Fruit fly (Drosophila melanogaster) whole organism, wandering third instar larva: ENCODE data around the gene Hsp27.

Source experiments
- Abd-B ChIP-seq: fragments of >200 bp; optimal IDR thresholded peaks from 2 replicates; lab custom pipeline; 2017; ENCODE audit warnings: missing biosample characterization, missing genetic modification characterization
- CG32264 ChIP-seq: fragments of 200-800 bp; sonication (Bioruptor generic); optimal IDR thresholded peaks from 2 replicates; lab custom pipeline; 2016; ENCODE audit warnings: missing biosample characterization, missing genetic modification characterization
- CG9705 ChIP-seq: fragments of 200-800 bp; sonication (Bioruptor generic); optimal IDR thresholded peaks from 2 replicates; lab custom pipeline; 2018; ENCODE audit warnings: missing biosample characterization, mild to moderate bottlenecking, missing genetic modification characterization
- CrebA ChIP-seq: fragments of 200-800 bp; sonication (Bioruptor generic); optimal IDR thresholded peaks from 2 replicates; lab custom pipeline; 2016; ENCODE audit warnings: missing biosample characterization, mild to moderate bottlenecking, missing genetic modification characterization, borderline replicate concordance
- Dfd ChIP-seq: fragments of >200 bp; optimal IDR thresholded peaks from 2 replicates; lab custom pipeline; 2017; ENCODE audit warnings: missing biosample characterization, missing genetic modification characterization
- Dif ChIP-seq: fragments of 200-275, 200-300 bp; sonication (Bioruptor generic); optimal IDR thresholded peaks from 2 replicates; lab custom pipeline; 2018; ENCODE audit warnings: missing biosample characterization, missing genetic modification characterization; ENCODE audit not compliant: partially characterized antibody
- GATAd ChIP-seq: sonication (Bioruptor generic); optimal IDR thresholded peaks from 2 replicates; lab custom pipeline; 2016; ENCODE audit warnings: missing biosample characterization, missing genetic modification characterization
- HLH106 ChIP-seq: fragments of 200-800 bp; optimal IDR thresholded peaks from 3 replicates; lab custom pipeline; 2019; ENCODE audit warnings: missing biosample characterization, mild to moderate bottlenecking, missing genetic modification characterization, moderate library complexity
- Hnf4 ChIP-seq: fragments of 200-800 bp; sonication (Bioruptor generic); optimal IDR thresholded peaks from 2 replicates; lab custom pipeline; 2016; ENCODE audit warnings: missing biosample characterization, mild to moderate bottlenecking, missing genetic modification characterization
- Hr78 ChIP-seq: fragments of >200 bp; optimal IDR thresholded peaks from 2 replicates; lab custom pipeline; 2017; ENCODE audit warnings: missing biosample characterization, missing genetic modification characterization
- Hr83 ChIP-seq: fragments of 200-300 bp; sonication (Bioruptor generic); optimal IDR thresholded peaks from 2 replicates; lab custom pipeline; 2016; ENCODE audit warnings: missing biosample characterization, mild to moderate bottlenecking, missing genetic modification characterization, moderate library complexity; ENCODE audit not compliant: poor library complexity, severe bottlenecking
- Jra ChIP-seq: sonication (Bioruptor generic); optimal IDR thresholded peaks from 2 replicates; lab custom pipeline; 2016; ENCODE audit warnings: missing biosample characterization, missing genetic modification characterization
- Mio ChIP-seq: sonication (Bioruptor generic); optimal IDR thresholded peaks from 2 replicates; lab custom pipeline; 2016; ENCODE audit warnings: missing biosample characterization, missing genetic modification characterization
- Myc ChIP-seq: fragments of >200 bp; optimal IDR thresholded peaks from 2 replicates; lab custom pipeline; 2017
- N ChIP-seq: fragments of >200 bp; optimal IDR thresholded peaks from 2 replicates; lab custom pipeline; 2018; ENCODE audit warnings: missing biosample characterization, missing external identifiers, missing genetic modification characterization
- OdsH ChIP-seq: fragments of 200-800 bp; sonication (Bioruptor generic); optimal IDR thresholded peaks from 2 replicates; lab custom pipeline; 2016; ENCODE audit warnings: missing biosample characterization, mild to moderate bottlenecking, missing genetic modification characterization
- Rel ChIP-seq, 2 experiments: fragments of 200-800 bp; sonication (Bioruptor generic) in 1 of 2; optimal IDR thresholded peaks; 2 replicates in 1 of 2; 3 replicates in 1 of 2; lab custom pipeline; 2016 to 2019; ENCODE audit warnings: mild to moderate bottlenecking in 2 of 2, missing biosample characterization in 2 of 2, missing genetic modification characterization in 2 of 2, moderate library complexity in 1 of 2
- Sp1 ChIP-seq: fragments of 200-800 bp; sonication (Bioruptor generic); optimal IDR thresholded peaks from 3 replicates; lab custom pipeline; 2019; ENCODE audit warnings: missing biosample characterization, mild to moderate bottlenecking, missing genetic modification characterization, moderate library complexity
- Vsx2 ChIP-seq: fragments of 200-300, 225-300 bp; sonication (Bioruptor generic); optimal IDR thresholded peaks from 2 replicates; lab custom pipeline; 2018; ENCODE audit warnings: missing biosample characterization, missing genetic modification characterization; ENCODE audit not compliant: partially characterized antibody
- br ChIP-seq: fragments of 200-800 bp; sonication (Bioruptor generic); optimal IDR thresholded peaks from 2 replicates; lab custom pipeline; 2016; ENCODE audit warnings: missing biosample characterization, missing genetic modification characterization
- brk ChIP-seq: fragments of 200-800 bp; sonication (Bioruptor generic); optimal IDR thresholded peaks from 2 replicates; lab custom pipeline; 2016; ENCODE audit warnings: missing biosample characterization, mild to moderate bottlenecking, missing genetic modification characterization
- dl ChIP-seq, 2 experiments: fragments of 175-275, 200-275 bp in 1 of 2; fragments of 200-275 bp in 1 of 2; sonication (Bioruptor generic); optimal IDR thresholded peaks; lab custom pipeline; 2018; ENCODE audit warnings: mild to moderate bottlenecking in 2 of 2, missing biosample characterization in 2 of 2, missing genetic modification characterization in 2 of 2, moderate library complexity in 2 of 2; ENCODE audit not compliant: partially characterized antibody in 2 of 2, insufficient read depth in 1 of 2
- dmrt93B ChIP-seq: fragments of 200-800 bp; sonication (Bioruptor generic); optimal IDR thresholded peaks from 2 replicates; lab custom pipeline; 2018; ENCODE audit warnings: missing biosample characterization, mild to moderate bottlenecking, missing genetic modification characterization
- dsf ChIP-seq: sonication (Bioruptor generic); optimal IDR thresholded peaks from 2 replicates; lab custom pipeline; 2016; ENCODE audit warnings: missing biosample characterization, missing genetic modification characterization, borderline replicate concordance
- ey ChIP-seq: fragments of 200-800 bp; sonication (Bioruptor generic); optimal IDR thresholded peaks from 2 replicates; lab custom pipeline; 2016; ENCODE audit warnings: missing biosample characterization, missing genetic modification characterization
- foxo ChIP-seq, 2 experiments: fragments of 200-800 bp; sonication (Bioruptor generic); optimal IDR thresholded peaks; 2 replicates in 1 of 2; 3 replicates in 1 of 2; lab custom pipeline; 2016 to 2017; ENCODE audit warnings: missing biosample characterization in 2 of 2, missing genetic modification characterization in 2 of 2
- fru ChIP-seq: fragments of 200-800 bp; sonication (Bioruptor generic); optimal IDR thresholded peaks from 3 replicates; lab custom pipeline; 2016; ENCODE audit warnings: missing biosample characterization, mild to moderate bottlenecking, missing genetic modification characterization
- h ChIP-seq: fragments of 200-800 bp; sonication (Bioruptor generic); optimal IDR thresholded peaks from 3 replicates; lab custom pipeline; 2016; ENCODE audit warnings: missing biosample characterization, mild to moderate bottlenecking, missing genetic modification characterization
- jim ChIP-seq: fragments of 175-275, 200-325 bp; sonication (Bioruptor generic); optimal IDR thresholded peaks from 2 replicates; lab custom pipeline; 2016; ENCODE audit warnings: missing biosample characterization, mild to moderate bottlenecking, missing genetic modification characterization
- lola ChIP-seq: fragments of >200 bp; optimal IDR thresholded peaks from 2 replicates; lab custom pipeline; 2017; ENCODE audit warnings: missing biosample characterization, missing genetic modification characterization
- pan ChIP-seq: fragments of >200 bp; optimal IDR thresholded peaks from 2 replicates; lab custom pipeline; 2017
- psq ChIP-seq: fragments of 200-800 bp; sonication (Bioruptor generic); optimal IDR thresholded peaks from 3 replicates; lab custom pipeline; 2017; ENCODE audit warnings: missing biosample characterization, mild to moderate bottlenecking, missing genetic modification characterization, moderate library complexity
- rgr ChIP-seq: fragments of 200-800 bp; sonication (Bioruptor generic); optimal IDR thresholded peaks from 3 replicates; lab custom pipeline; 2016; ENCODE audit warnings: missing biosample characterization, mild to moderate bottlenecking, missing genetic modification characterization
- sage ChIP-seq: fragments of 200-800 bp; sonication (Bioruptor generic); optimal IDR thresholded peaks from 2 replicates; lab custom pipeline; 2016; ENCODE audit warnings: missing biosample characterization, mild to moderate bottlenecking, missing genetic modification characterization
- sv ChIP-seq: fragments of 200-800 bp; sonication (Bioruptor generic); optimal IDR thresholded peaks from 3 replicates; lab custom pipeline; 2016; ENCODE audit warnings: missing biosample characterization, missing genetic modification characterization
- tai ChIP-seq: sonication (Bioruptor generic); optimal IDR thresholded peaks from 2 replicates; lab custom pipeline; 2016; ENCODE audit warnings: missing biosample characterization, missing genetic modification characterization
- usp ChIP-seq: fragments of >200 bp; optimal IDR thresholded peaks from 2 replicates; lab custom pipeline; 2017; ENCODE audit warnings: missing biosample characterization, missing genetic modification characterization
- woc ChIP-seq: sonication (Bioruptor generic); optimal IDR thresholded peaks from 2 replicates; lab custom pipeline; 2016; ENCODE audit warnings: missing biosample characterization, mild to moderate bottlenecking, missing genetic modification characterization

Gene Hsp27

DNA sequence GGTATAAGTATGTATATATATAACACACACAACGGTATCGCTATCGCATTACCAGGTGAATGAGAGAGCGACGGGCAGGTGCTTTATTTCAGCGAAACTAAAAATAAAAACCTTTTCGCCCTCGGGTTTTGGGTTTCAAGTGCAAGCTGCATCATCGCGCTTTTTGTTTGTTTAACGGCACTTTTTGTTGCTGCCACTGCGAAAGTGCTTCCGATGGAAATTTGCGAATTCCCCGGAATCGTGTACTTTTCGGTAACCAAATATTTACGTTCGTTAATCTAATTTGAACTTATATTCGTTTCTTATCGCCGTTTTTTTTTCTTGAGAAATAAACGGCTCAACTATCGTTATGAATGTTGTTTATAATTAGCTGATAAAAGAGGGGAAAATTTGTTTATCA lies 12.2 kb downstream of the Hsp27 start:
- TF ChIP-seq Rel (GFP tag; optimal IDR thresholded peaks at IDR 0.05; lab: Kevin White, UChicago) (no peak), Rel (tag; optimal IDR thresholded peaks at IDR 0.05; lab: Kevin White, UChicago) (peak; percentile 98), dl (GFP tag; optimal IDR thresholded peaks at IDR 0.05; lab: Kevin White, UChicago; ENCODE audit: insufficient read depth in 1 of 2, partially characterized antibody in 2 of 2) (no peak), OdsH (GFP tag; lab: Kevin White, UChicago) (no peak), CG9705 (no peak), brk (GFP tag; lab: Kevin White, UChicago) (no peak)

- TF ChIP-seq Dfd (GFP tag; lab: Kevin White, UChicago) (peak; percentile 8), psq (peak; percentile 76), foxo (GFP tag; optimal IDR thresholded peaks at IDR 0.05; lab: Kevin White, UChicago) (no peak)
Observed at dm6 chr3L:9396704-9397103, 12.8 kb downstream of the Hsp27 start.

DNA sequence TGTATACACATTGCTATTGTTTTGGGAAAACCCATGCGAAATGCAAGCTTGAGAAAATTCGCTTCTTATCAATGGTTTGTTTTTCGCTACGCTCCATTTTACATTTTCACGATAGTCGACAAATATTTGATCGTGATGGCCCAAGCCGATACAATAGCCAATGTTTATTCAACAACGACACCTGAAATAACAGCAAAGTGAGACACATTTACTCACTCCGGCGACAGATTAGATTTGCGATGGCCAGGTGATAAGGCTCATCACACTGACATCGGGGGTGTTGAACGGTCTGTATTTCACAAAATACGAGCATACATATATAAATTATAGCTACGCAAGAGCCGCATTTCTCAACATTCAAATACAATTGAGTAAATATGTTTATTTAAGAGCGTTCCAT lies 13.3 kb downstream of the Hsp27 start:
- TF ChIP-seq tai (GFP tag; lab: Kevin White, UChicago), result peak; percentile 69
- peak; percentile 38 for TF ChIP-seq Jra (GFP tag; lab: Kevin White, UChicago)
- no peak for TF ChIP-seq Dif (GFP tag; lab: Kevin White, UChicago)
- TF ChIP-seq CG32264, result peak; percentile 46
- peak; percentile 75 for TF ChIP-seq h (GFP tag; lab: Kevin White, UChicago)
- peak; percentile 43 for TF ChIP-seq br (GFP tag; lab: Kevin White, UChicago)
- no peak for TF ChIP-seq sv
- TF ChIP-seq sage (GFP tag; lab: Kevin White, UChicago), result no peak
- peak; percentile 19 for TF ChIP-seq Rel (GFP tag; optimal IDR thresholded peaks at IDR 0.05; lab: Kevin White, UChicago)
- peak; percentile 84 for TF ChIP-seq Rel (tag; optimal IDR thresholded peaks at IDR 0.05; lab: Kevin White, UChicago)
- TF ChIP-seq Hr83 (GFP tag; lab: Kevin White, UChicago), result peak; percentile 97
- peak; percentile 20 for TF ChIP-seq fru
- no peak for TF ChIP-seq dmrt93B (GFP tag; lab: Kevin White, UChicago)
- peak; percentile 38 for TF ChIP-seq Sp1
- TF ChIP-seq psq, result no peak
- peak; percentile 23 for TF ChIP-seq brk (GFP tag; lab: Kevin White, UChicago)
- no peak for TF ChIP-seq Mio (GFP tag; lab: Kevin White, UChicago)
- peak; percentile 68 for TF ChIP-seq rgr (GFP tag; lab: Kevin White, UChicago)
- TF ChIP-seq lola (GFP tag; lab: Kevin White, UChicago), result no peak
- no peak for TF ChIP-seq pan
- TF ChIP-seq GATAd (GFP tag; lab: Kevin White, UChicago), result peak; percentile 8
- TF ChIP-seq foxo (GFP tag; optimal IDR thresholded peaks at IDR 0.05; lab: Kevin White, UChicago), result peak in 1 of 2 experiments; percentile 51
- TF ChIP-seq dsf, result no peak
- TF ChIP-seq N (GFP tag; lab: Kevin White, UChicago), result no peak
- no peak for TF ChIP-seq Hr78 (GFP tag; lab: Kevin White, UChicago)
- TF ChIP-seq Hnf4 (GFP tag; lab: Kevin White, UChicago), result peak; percentile 40
- no peak for TF ChIP-seq Vsx2 (GFP tag; lab: Kevin White, UChicago)
- no peak for TF ChIP-seq usp (GFP tag; lab: Kevin White, UChicago)
- TF ChIP-seq Abd-B (GFP tag; lab: Kevin White, UChicago), result no peak
- TF ChIP-seq jim (GFP tag; lab: Kevin White, UChicago), result no peak
- TF ChIP-seq CG9705, result no peak
- TF ChIP-seq OdsH (GFP tag; lab: Kevin White, UChicago), result peak; percentile 55
- peak; percentile 20 for TF ChIP-seq ey (GFP tag; lab: Kevin White, UChicago)
- TF ChIP-seq CrebA (GFP tag; lab: Kevin White, UChicago), result no peak
- peak; percentile 11 for TF ChIP-seq HLH106 (tag; lab: Kevin White, UChicago)
- TF ChIP-seq Myc (lab: Kevin White, UChicago), result no peak
- TF ChIP-seq Dfd (GFP tag; lab: Kevin White, UChicago), result no peak
- TF ChIP-seq woc (GFP tag; lab: Kevin White, UChicago), result no peak
- no peak for TF ChIP-seq dl (GFP tag; optimal IDR thresholded peaks at IDR 0.05; lab: Kevin White, UChicago; ENCODE audit: insufficient read depth in 1 of 2, partially characterized antibody in 2 of 2)
